Worm (Caenorhabditis elegans) whole organism, young adult: Measurements from ENCODE around the gene gly-5.
"Not testable (repeated sequence)": the region's sequence is repeated elsewhere in the genome, so short reads cannot be mapped to it uniquely, and the experiment has no call there.

Experiments
- F10E7.11 ChIP-seq: sonication (generic microtip); optimal IDR thresholded peaks from 2 replicates; lab custom pipeline; 2017; ENCODE audit warnings: mild to moderate bottlenecking, missing genetic modification characterization, moderate library complexity, missing compliant biosample characterization
- F55B11.4 ChIP-seq: sonication (generic microtip); optimal IDR thresholded peaks from 2 replicates; lab custom pipeline; 2016; ENCODE audit warnings: missing compliant biosample characterization, missing genetic modification characterization, borderline replicate concordance; ENCODE audit not compliant: insufficient read depth
- F57C9.4 ChIP-seq: sonication (generic microtip); optimal IDR thresholded peaks from 2 replicates; lab custom pipeline; 2017; ENCODE audit warnings: mild to moderate bottlenecking, missing genetic modification characterization, missing compliant biosample characterization
- T07F8.4 ChIP-seq: sonication (generic microtip); optimal IDR thresholded peaks from 2 replicates; lab custom pipeline; 2016; ENCODE audit warnings: mild to moderate bottlenecking, missing genetic modification characterization, moderate library complexity, missing compliant biosample characterization
- Y95B8A.8 ChIP-seq: fragments of 200-800 bp; sonication (Bioruptor generic); IDR thresholded peaks from 2 replicates; pipeline ENCODE4 v1.3.6; 2022; ENCODE audit warnings: missing genetic modification reagents, missing genetic modification characterization, missing compliant biosample characterization
- ama-1 ChIP-seq, 3 experiments: fragments of 150-350 bp in 1 of 3; sonication (generic microtip) in 2 of 3; optimal IDR thresholded peaks; 2 replicates each; lab custom pipeline; 2014 to 2018; ENCODE audit warnings: missing biosample characterization in 2 of 3, missing genetic modification characterization in 2 of 3, missing genetic modification reagents in 2 of 3
- attf-5 ChIP-seq: fragments of 200-800 bp; sonication (Bioruptor generic); optimal IDR thresholded peaks from 2 replicates; lab custom pipeline; 2018; ENCODE audit warnings: mild to moderate bottlenecking, missing genetic modification characterization, missing compliant biosample characterization
- ceh-40 ChIP-seq: fragments of 200-800 bp; sonication (Bioruptor generic); IDR thresholded peaks from 2 replicates; pipeline ENCODE4 v1.3.6; 2022; ENCODE audit warnings: missing genetic modification characterization, missing compliant biosample characterization
- egl-44 ChIP-seq: fragments of 200-800 bp; sonication (Bioruptor generic); IDR thresholded peaks from 2 replicates; pipeline ENCODE4 v1.3.6; 2022; ENCODE audit warnings: missing genetic modification reagents, missing genetic modification characterization, missing compliant biosample characterization
- ekl-4 ChIP-seq: fragments of 200-800 bp; sonication (Bioruptor generic); IDR thresholded peaks from 2 replicates; pipeline ENCODE4 v1.3.6; 2022; ENCODE audit warnings: missing genetic modification reagents, missing genetic modification characterization, missing compliant biosample characterization
- fkh-3 ChIP-seq: sonication (generic microtip); optimal IDR thresholded peaks from 2 replicates; lab custom pipeline; 2016; ENCODE audit warnings: mild to moderate bottlenecking, missing genetic modification characterization, missing compliant biosample characterization
- rpc-1 ChIP-seq, 2 experiments: fragments of 150-350 bp in 1 of 2; sonication (generic microtip) in 1 of 2; optimal IDR thresholded peaks; 2 replicates each; lab custom pipeline; 2014 to 2018; ENCODE audit warnings: missing biosample characterization in 1 of 2, missing genetic modification characterization in 1 of 2, missing genetic modification reagents in 1 of 2, missing genotype in 1 of 2
- unc-62 ChIP-seq: fragments of 150-350 bp; optimal IDR thresholded peaks from 2 replicates; lab custom pipeline; 2014; ENCODE audit warnings: missing biosample characterization, missing genetic modification reagents, missing genetic modification characterization
- ztf-6 ChIP-seq: fragments of 200-800 bp; sonication (Bioruptor generic); IDR thresholded peaks from 2 replicates; pipeline ENCODE4 v1.3.6; 2022; ENCODE audit warnings: missing genetic modification reagents, missing genetic modification characterization, missing compliant biosample characterization

- not testable (repeated sequence) for TF ChIP-seq attf-5 (GFP tag; lab: Kevin White, UChicago); F10E7.11; ekl-4; ztf-6 (GFP tag; lab: Robert Waterston, UW); egl-44 (GFP tag; lab: Robert Waterston, UW); T07F8.4; Y95B8A.8 (GFP tag; lab: Robert Waterston, UW); unc-62; ama-1 (optimal IDR thresholded peaks at IDR 0.05; lab: Kevin White, UChicago); ama-1 (GFP tag; optimal IDR thresholded peaks at IDR 0.05; lab: Kevin White, UChicago); rpc-1 (optimal IDR thresholded peaks at IDR 0.05; lab: Kevin White, UChicago); rpc-1 (tag; optimal IDR thresholded peaks at IDR 0.05; lab: Kevin White, UChicago); F55B11.4 (tag; lab: Kevin White, UChicago); fkh-3 (tag; lab: Kevin White, UChicago); ceh-40 (GFP tag; lab: Robert Waterston, UW); F57C9.4 (tag; lab: Kevin White, UChicago)
These were observed 58.1 kb downstream of the gly-5 start, which contains the start of gene Y43F4A.4 for ce11 chrIII:13245281-13245680.
